Worm (Caenorhabditis elegans): Measurements from ENCODE around the gene fat-3.
A peak's percentile ranks its signal among the peaks of the same experiment; 100 is the strongest.

Gene fat-3

ce11 chrIV:9801418-9801817 lies 1.4 kb upstream of the fat-3 start (continued):
- peak; percentile 46 for TF ChIP-seq repo-1 (tag; optimal IDR thresholded peaks at IDR 0.05)
- TF ChIP-seq T07F8.4 (tag; optimal IDR thresholded peaks at IDR 0.05): no peak
- no peak for TF ChIP-seq unc-130 (GFP tag; optimal IDR thresholded peaks at IDR 0.05)
- no peak for TF ChIP-seq nhr-27 (tag; optimal IDR thresholded peaks at IDR 0.05)
- TF ChIP-seq atf-7 (tag; optimal IDR thresholded peaks at IDR 0.05): peak; percentile 74
- no peak for TF ChIP-seq ztf-6 (GFP tag; IDR thresholded peaks at IDR 0.05)
- TF ChIP-seq ceh-91 (GFP tag; IDR thresholded peaks at IDR 0.05): no peak
- no peak for TF ChIP-seq rec-8 (tag; optimal IDR thresholded peaks at IDR 0.05)
- no peak for TF ChIP-seq K11D2.4 (GFP tag; IDR thresholded peaks at IDR 0.05)
- no peak for TF ChIP-seq nhr-120 (GFP tag; IDR thresholded peaks at IDR 0.05)
- peak; percentile 42 for TF ChIP-seq madf-10 (tag; optimal IDR thresholded peaks at IDR 0.05)
- no peak for TF ChIP-seq fkh-3 (tag; optimal IDR thresholded peaks at IDR 0.05)
- TF ChIP-seq ekl-4 (GFP tag; IDR thresholded peaks at IDR 0.05): no peak
- no peak for TF ChIP-seq efl-1 (GFP tag; optimal IDR thresholded peaks at IDR 0.05)
- no peak for TF ChIP-seq sdz-38 (tag; optimal IDR thresholded peaks at IDR 0.05)
- no peak for TF ChIP-seq lir-1 (GFP tag; conservative IDR thresholded peaks at IDR 0.05)
- 0 out of 2 replicates have a peak, but pooled peaks have one; percentile 22 for TF ChIP-seq egl-44 (GFP tag; IDR thresholded peaks at IDR 0.05)
- TF ChIP-seq ZK185.1 (tag; optimal IDR thresholded peaks at IDR 0.05; ENCODE audit: poor library complexity, severe bottlenecking): no peak
- TF ChIP-seq Y53F4B.3 (GFP tag; IDR thresholded peaks at IDR 0.05): no peak
- no peak for TF ChIP-seq F37B4.10 (GFP tag; IDR thresholded peaks at IDR 0.05)
- no peak for TF ChIP-seq egrh-3 (GFP tag; IDR thresholded peaks at IDR 0.05)
- TF ChIP-seq Y67H2A.10 (GFP tag; conservative IDR thresholded peaks at IDR 0.05): no peak
- peak; percentile 0 for TF ChIP-seq F22D6.2 (tag; optimal IDR thresholded peaks at IDR 0.05)
- no peak for TF ChIP-seq lsy-27 (tag; optimal IDR thresholded peaks at IDR 0.05; ENCODE audit: borderline replicate concordance, insufficient read depth)
- no peak for TF ChIP-seq gei-17 (GFP tag; optimal IDR thresholded peaks at IDR 0.05)
- 0 out of 2 replicates have a peak, but pooled peaks have one; percentile 7 for TF ChIP-seq ceh-40 (GFP tag; IDR thresholded peaks at IDR 0.05)
- peak; percentile 83 for TF ChIP-seq ets-4 (GFP tag; optimal IDR thresholded peaks at IDR 0.05)
- TF ChIP-seq egl-18 (GFP tag; IDR thresholded peaks at IDR 0.05): no peak
- no peak for TF ChIP-seq let-526 (GFP tag; IDR thresholded peaks at IDR 0.05)
- TF ChIP-seq attf-5 (GFP tag; optimal IDR thresholded peaks at IDR 0.05): peak; percentile 18
- TF ChIP-seq nhr-80 (tag; optimal IDR thresholded peaks at IDR 0.05): peak; percentile 97
- no peak for TF ChIP-seq cebp-1 (GFP tag; IDR thresholded peaks at IDR 0.05)
- TF ChIP-seq cebp-1 (tag; optimal IDR thresholded peaks at IDR 0.05): peak; percentile 54
- TF ChIP-seq hlh-26 (GFP tag; conservative IDR thresholded peaks at IDR 0.05): no peak
- no peak for TF ChIP-seq chd-7 (tag; optimal IDR thresholded peaks at IDR 0.05)
- TF ChIP-seq hsf-1 (GFP tag; IDR thresholded peaks at IDR 0.05): no peak

DNA sequence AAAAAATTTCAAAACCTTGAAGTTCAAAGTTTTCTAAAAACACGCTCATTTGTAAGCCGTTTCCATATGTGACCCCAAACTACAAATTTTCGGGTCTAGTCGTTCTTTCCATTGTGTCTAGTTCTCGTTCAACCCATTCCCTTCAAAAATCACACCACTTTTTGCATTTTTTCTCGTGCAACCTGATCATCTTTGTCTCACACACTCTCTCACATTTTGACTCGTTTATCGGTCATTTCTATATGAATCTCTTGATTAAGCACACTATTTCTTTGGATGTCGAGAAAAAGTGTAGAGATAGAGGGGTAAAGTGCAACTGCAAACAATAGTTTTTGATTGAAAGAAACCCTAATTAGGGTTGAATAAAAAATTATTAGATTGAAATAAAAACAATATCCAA lies 721 bp downstream of the fat-3 start:
- TF ChIP-seq B0336.3 (GFP tag; IDR thresholded peaks at IDR 0.05) (peak; percentile 42; the same call in 1 of the 2 replicates), egl-44 (GFP tag; IDR thresholded peaks at IDR 0.05) (0 out of 2 replicates have a peak, but pooled peaks have one; percentile 15), ztf-22 (GFP tag; optimal IDR thresholded peaks at IDR 0.05) (no peak), Y95B8A.8 (GFP tag; IDR thresholded peaks at IDR 0.05) (no peak), D2030.7 (GFP tag; IDR thresholded peaks at IDR 0.05) (no peak), aptf-3 (GFP tag; IDR thresholded peaks at IDR 0.05) (no peak), lin-40 (tag; optimal IDR thresholded peaks at IDR 0.05) (peak; percentile 18), mel-28 (tag; optimal IDR thresholded peaks at IDR 0.05; ENCODE audit: borderline replicate concordance) (no peak), hmg-20 (GFP tag; IDR thresholded peaks at IDR 0.05) (no peak), hmg-1.2 (GFP tag; IDR thresholded peaks at IDR 0.05) (peak; percentile 75; the same call in 1 of the 2 replicates), zim-3 (tag; optimal IDR thresholded peaks at IDR 0.05) (no peak), madf-6 (GFP tag; IDR thresholded peaks at IDR 0.05) (no peak), ceh-91 (GFP tag; IDR thresholded peaks at IDR 0.05) (no peak), madf-10 (tag; optimal IDR thresholded peaks at IDR 0.05) (peak; percentile 29), let-607 (tag; optimal IDR thresholded peaks at IDR 0.05) (no peak), nhr-80 (tag; optimal IDR thresholded peaks at IDR 0.05) (peak; percentile 74), hlh-12 (tag; optimal IDR thresholded peaks at IDR 0.05) (no peak), tbp1 (GFP tag; optimal IDR thresholded peaks at IDR 0.05) (peak; percentile 24), Y67H2A.10 (GFP tag; conservative IDR thresholded peaks at IDR 0.05) (no peak)
